Fruit fly (Drosophila melanogaster): ENCODE measurements around the gene CG31106.

Gene CG31106

DNA sequence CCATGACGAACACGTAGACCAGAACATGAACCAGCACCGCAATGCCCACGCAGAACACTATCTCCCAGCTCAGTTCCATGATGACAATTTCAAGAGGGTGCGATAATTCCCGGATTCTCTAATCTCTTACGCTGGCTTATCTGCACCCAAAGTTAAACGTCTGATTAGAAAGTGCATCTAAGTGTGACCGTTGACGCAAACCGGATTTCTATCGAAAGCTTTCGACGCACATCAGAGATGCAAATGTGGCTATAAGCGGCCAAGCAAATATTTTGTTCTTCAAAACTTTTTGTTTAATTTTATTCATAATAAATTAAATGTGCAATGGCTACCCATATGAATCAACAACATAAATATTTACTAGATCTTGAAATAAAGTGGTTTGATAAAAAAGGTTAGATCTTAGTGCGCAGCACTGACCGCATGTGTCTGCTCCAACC is 46.2 kb downstream of the CG31106 start, which contains the start of the genes Kdsr and CG11858 (continued):
- peak; percentile 67 for TF ChIP-seq Hmr (GFP tag; optimal IDR thresholded peaks at IDR 0.05)
- no peak for TF ChIP-seq CG6854 (GFP tag; optimal IDR thresholded peaks at IDR 0.05)
- TF ChIP-seq CG18476 (GFP tag; optimal IDR thresholded peaks at IDR 0.05) = peak; percentile 71
- peak; percentile 77 for TF ChIP-seq CG14014 (GFP tag; IDR thresholded peaks at IDR 0.05)
- TF ChIP-seq CrebB (tag; optimal IDR thresholded peaks at IDR 0.05) = peak; percentile 44
- peak; percentile 42; the same call in 1 of the 2 replicates for TF ChIP-seq CG31224 (GFP tag; IDR thresholded peaks at IDR 0.05)
- TF ChIP-seq Hey (tag; optimal IDR thresholded peaks at IDR 0.05) = no peak
- TF ChIP-seq CG9876 (GFP tag; optimal IDR thresholded peaks at IDR 0.05) = no peak
- peak; percentile 3 for TF ChIP-seq Side (GFP tag; optimal IDR thresholded peaks at IDR 0.05)
- no peak for TF ChIP-seq CG7963 (GFP tag; IDR thresholded peaks at IDR 0.05; ENCODE audit: partially characterized antibody)
- TF ChIP-seq Myb (GFP tag; optimal IDR thresholded peaks at IDR 0.05) = peak; percentile 51
- peak; percentile 71 for TF ChIP-seq zfh2 (GFP tag; optimal IDR thresholded peaks at IDR 0.05)
- TF ChIP-seq Bgb (GFP tag; IDR thresholded peaks at IDR 0.05; ENCODE audit: partially characterized antibody) = no peak
- 0 out of 3 replicates have a peak, but pooled peaks have one; percentile 29 for TF ChIP-seq z (GFP tag; IDR thresholded peaks at IDR 0.05)
- TF ChIP-seq Hand (GFP tag; optimal IDR thresholded peaks at IDR 0.05) = no peak
- peak; percentile 57 for TF ChIP-seq Ssrp (tag; optimal IDR thresholded peaks at IDR 0.05)
- peak; percentile 68 for TF ChIP-seq sisA (GFP tag; IDR thresholded peaks at IDR 0.05)
- peak; percentile 38 for TF ChIP-seq trem (tag; optimal IDR thresholded peaks at IDR 0.05)
- TF ChIP-seq vfl (GFP tag; optimal IDR thresholded peaks at IDR 0.05) = peak; percentile 3
- TF ChIP-seq CG4820 (GFP tag; optimal IDR thresholded peaks at IDR 0.05) = peak; percentile 23
- TF ChIP-seq Trl (optimal IDR thresholded peaks at IDR 0.05) = no peak
- peak; percentile 36 for TF ChIP-seq Trl (GFP tag; optimal IDR thresholded peaks at IDR 0.05)
- no peak for TF ChIP-seq nau (GFP tag; optimal IDR thresholded peaks at IDR 0.05)
- no peak for TF ChIP-seq crol (GFP tag; IDR thresholded peaks at IDR 0.05)
- TF ChIP-seq salm (tag; optimal IDR thresholded peaks at IDR 0.05) = no peak
- peak; percentile 29 for TF ChIP-seq CG10654 (GFP tag; optimal IDR thresholded peaks at IDR 0.05)
- TF ChIP-seq CG8924 (tag; optimal IDR thresholded peaks at IDR 0.05) = peak; percentile 58
- TF ChIP-seq crp (GFP tag; optimal IDR thresholded peaks at IDR 0.05) = peak in 1 of 2 experiments; percentile 49
- peak; percentile 47; the same call in 1 of the 2 replicates for TF ChIP-seq CG4404 (GFP tag; IDR thresholded peaks at IDR 0.05)
- no peak for TF ChIP-seq tna (GFP tag; IDR thresholded peaks at IDR 0.05; ENCODE audit: partially characterized antibody)
- TF ChIP-seq CG2202 (tag; optimal IDR thresholded peaks at IDR 0.05) = peak; percentile 7
- TF ChIP-seq bbx (GFP tag; IDR thresholded peaks at IDR 0.05; ENCODE audit: partially characterized antibody) = no peak
- TF ChIP-seq Fer1 (GFP tag; optimal IDR thresholded peaks at IDR 0.05) = peak; percentile 77
- TF ChIP-seq psq (GFP tag; optimal IDR thresholded peaks at IDR 0.05) = peak; percentile 9
- TF ChIP-seq tio (GFP tag; optimal IDR thresholded peaks at IDR 0.05) = no peak
- TF ChIP-seq ind (GFP tag; optimal IDR thresholded peaks at IDR 0.05) = peak; percentile 66
- peak; percentile 35; the same call in 1 of the 2 replicates for TF ChIP-seq CG7372 (GFP tag; IDR thresholded peaks at IDR 0.05)
- peak; percentile 75 for TF ChIP-seq PHDP (tag; optimal IDR thresholded peaks at IDR 0.05)
- TF ChIP-seq CG10431 (GFP tag; optimal IDR thresholded peaks at IDR 0.05) = no peak
- no peak for TF ChIP-seq Awh (GFP tag; IDR thresholded peaks at IDR 0.05)
- peak; percentile 42 for TF ChIP-seq CG15696 (tag; optimal IDR thresholded peaks at IDR 0.05)
- TF ChIP-seq CG2875 (GFP tag; optimal IDR thresholded peaks at IDR 0.05) = no peak
- TF ChIP-seq CG10979 (tag; optimal IDR thresholded peaks at IDR 0.05) = peak; percentile 53
- 0 out of 2 replicates have a peak, but pooled peaks have one; percentile 34 for TF ChIP-seq CG10959 (GFP tag; IDR thresholded peaks at IDR 0.05)
- TF ChIP-seq CG2678 (tag; optimal IDR thresholded peaks at IDR 0.05) = no peak
- TF ChIP-seq CG17912 (GFP tag; optimal IDR thresholded peaks at IDR 0.05) = no peak
- TF ChIP-seq CG9817 (tag; optimal IDR thresholded peaks at IDR 0.05) = peak; percentile 65
- peak; percentile 16 for TF ChIP-seq CG8359 (GFP tag; optimal IDR thresholded peaks at IDR 0.05; ENCODE audit: borderline replicate concordance)
- peak; percentile 74 for TF ChIP-seq H15 (GFP tag; IDR thresholded peaks at IDR 0.05)
- peak; percentile 28 for TF ChIP-seq gcm2 (GFP tag; optimal IDR thresholded peaks at IDR 0.05)

Measured in whole organism, embryonic.